Fruit fly (Drosophila melanogaster) whole organism, embryonic: ENCODE data around the gene CG5921.

Source experiments
- Bteb2 ChIP-seq: fragments of 200-800 bp; sonication (Bioruptor generic); optimal IDR thresholded peaks from 2 replicates; lab custom pipeline; 2016; ENCODE audit warnings: missing biosample characterization, missing genetic modification characterization
- CG10959 ChIP-seq: fragments of 200-800 bp; sonication (Bioruptor generic); IDR thresholded peaks from 2 replicates; pipeline ENCODE4 v1.3.6; 2022; ENCODE audit warnings: missing biosample characterization, missing genetic modification characterization
- CG4707 ChIP-seq: fragments of 200-800 bp; sonication (Bioruptor generic); optimal IDR thresholded peaks from 2 replicates; lab custom pipeline; 2018; ENCODE audit warnings: missing biosample characterization, mild to moderate bottlenecking, missing genetic modification characterization, moderate library complexity
- CG7839 ChIP-seq: fragments of 200-800 bp; sonication (Bioruptor generic); optimal IDR thresholded peaks from 3 replicates; lab custom pipeline; 2018; ENCODE audit warnings: missing biosample characterization, mild to moderate bottlenecking, missing genetic modification characterization, moderate library complexity
- CHES-1-like ChIP-seq: fragments of 200-800 bp; sonication (Bioruptor generic); optimal IDR thresholded peaks from 2 replicates; lab custom pipeline; 2016; ENCODE audit warnings: missing biosample characterization, missing genetic modification characterization
- MBD-R2 ChIP-seq: fragments of 200-800 bp; sonication (Bioruptor generic); IDR thresholded peaks from 2 replicates; pipeline ENCODE4 v1.3.6; 2022; ENCODE audit warnings: missing biosample characterization, missing genetic modification characterization
- NK7.1 ChIP-seq: fragments of 200-800 bp; sonication (Bioruptor generic); optimal IDR thresholded peaks from 3 replicates; lab custom pipeline; 2016; ENCODE audit warnings: missing biosample characterization, missing genetic modification characterization
- Sry-β ChIP-seq: fragments of 200-800 bp; sonication (Bioruptor generic); optimal IDR thresholded peaks from 2 replicates; lab custom pipeline; 2018; ENCODE audit warnings: missing biosample characterization, mild to moderate bottlenecking, missing genetic modification characterization, moderate library complexity
- br ChIP-seq: fragments of >200 bp; optimal IDR thresholded peaks from 2 replicates; lab custom pipeline; 2017
- gem ChIP-seq: fragments of 200-800 bp; sonication (Bioruptor generic); optimal IDR thresholded peaks from 2 replicates; lab custom pipeline; 2019; ENCODE audit warnings: missing biosample characterization, mild to moderate bottlenecking, missing genetic modification characterization, moderate library complexity

dm6 chrX:6092235-6092634 lies 41.6 kb downstream of the CG5921 start:
- no peak for TF ChIP-seq br (lab: Kevin White, UChicago)
- TF ChIP-seq NK7.1 (GFP tag; lab: Kevin White, UChicago), result no peak
- no peak for TF ChIP-seq CHES-1-like (GFP tag; lab: Kevin White, UChicago)
- TF ChIP-seq CG4707 (GFP tag; lab: Kevin White, UChicago), result no peak
- no peak for TF ChIP-seq Sry-β (GFP tag; lab: Kevin White, UChicago)
- no peak; the same call in 1 of the 2 replicates for TF ChIP-seq CG10959 (GFP tag; lab: Robert Waterston, UW)
- TF ChIP-seq gem (tag; lab: Kevin White, UChicago), result peak; percentile 51
- peak; percentile 55 for TF ChIP-seq CG7839 (tag; lab: Kevin White, UChicago)
- TF ChIP-seq Bteb2 (GFP tag; lab: Kevin White, UChicago), result no peak
- TF ChIP-seq MBD-R2 (GFP tag; lab: Robert Waterston, UW), result no peak
